Fruit fly (Drosophila melanogaster) whole organism, embryonic: ENCODE measurements around the gene CG31663.

Source experiments
- Asciz ChIP-seq: fragments of 200-800 bp; sonication (Bioruptor generic); optimal IDR thresholded peaks from 2 replicates; lab custom pipeline; 2017; ENCODE audit warnings: missing biosample characterization, mild to moderate bottlenecking, missing genetic modification characterization, missing genetic modification reagents
- Atf6 ChIP-seq: fragments of 200-800 bp; sonication (Bioruptor generic); IDR thresholded peaks from 2 replicates; pipeline ENCODE4 v1.3.6; 2022; ENCODE audit warnings: missing biosample characterization, missing genetic modification characterization
- Awh ChIP-seq: fragments of 200-800 bp; sonication (Bioruptor generic); IDR thresholded peaks from 2 replicates; pipeline ENCODE4, ENCODE4 v1.3.6; 2022; ENCODE audit warnings: missing biosample characterization, missing genetic modification characterization
- Blimp-1 ChIP-seq: fragments of 200-800 bp; sonication (Bioruptor generic); optimal IDR thresholded peaks from 3 replicates; lab custom pipeline; 2018; ENCODE audit warnings: missing biosample characterization, missing genetic modification characterization, mild to moderate bottlenecking, moderate library complexity, missing genetic modification reagents
- CG10267 ChIP-seq: fragments of 200-800 bp; sonication (Bioruptor generic); optimal IDR thresholded peaks from 2 replicates; lab custom pipeline; 2018; ENCODE audit warnings: missing biosample characterization, mild to moderate bottlenecking, missing genetic modification characterization, moderate library complexity
- CG12071 ChIP-seq: fragments of 200-800 bp; sonication (Bioruptor generic); optimal IDR thresholded peaks from 3 replicates; lab custom pipeline; 2018; ENCODE audit warnings: missing biosample characterization, mild to moderate bottlenecking, missing genetic modification characterization
- CG12659 ChIP-seq: fragments of 200-800 bp; sonication (Bioruptor generic); optimal IDR thresholded peaks from 3 replicates; lab custom pipeline; 2017; ENCODE audit warnings: mild to moderate bottlenecking, missing biosample characterization, missing genetic modification reagents, missing genetic modification characterization
- CG13424 ChIP-seq: fragments of 200-800 bp; sonication (Bioruptor generic); optimal IDR thresholded peaks from 2 replicates; lab custom pipeline; 2019; ENCODE audit warnings: missing biosample characterization, mild to moderate bottlenecking, missing genetic modification characterization, moderate library complexity
- CG13775 ChIP-seq: fragments of 200-800 bp; sonication (Bioruptor generic); optimal IDR thresholded peaks from 3 replicates; lab custom pipeline; 2017; ENCODE audit warnings: missing biosample characterization, mild to moderate bottlenecking, missing genetic modification characterization
- CG1529 ChIP-seq: fragments of 200-800 bp; sonication (Bioruptor generic); optimal IDR thresholded peaks from 3 replicates; lab custom pipeline; 2018; ENCODE audit warnings: missing biosample characterization, missing genetic modification characterization
- CG31365 ChIP-seq: fragments of 200-800 bp; sonication (Bioruptor generic); optimal IDR thresholded peaks from 2 replicates; lab custom pipeline; 2018; ENCODE audit warnings: missing biosample characterization, mild to moderate bottlenecking, missing genetic modification characterization
- CG32532 ChIP-seq: fragments of 200-800 bp; sonication (Bioruptor generic); IDR thresholded peaks from 2 replicates; pipeline ENCODE4 v1.3.6; 2022; ENCODE audit warnings: missing biosample characterization, missing genetic modification characterization
- CG32767 ChIP-seq: fragments of 200-800 bp; sonication (Bioruptor generic); IDR thresholded peaks from 2 replicates; pipeline ENCODE4 v1.3.6; 2022; ENCODE audit warnings: missing biosample characterization, missing genetic modification characterization
- CG3281 ChIP-seq: fragments of 200-800 bp; sonication (Bioruptor generic); optimal IDR thresholded peaks from 3 replicates; lab custom pipeline; 2017; ENCODE audit warnings: missing biosample characterization, mild to moderate bottlenecking, missing genetic modification characterization
- CG4328 ChIP-seq: fragments of 200-800 bp; sonication (Bioruptor generic); optimal IDR thresholded peaks from 3 replicates; lab custom pipeline; 2017; ENCODE audit warnings: missing biosample characterization, missing genetic modification reagents, missing genetic modification characterization
- CG8924 ChIP-seq: fragments of 200-800 bp; optimal IDR thresholded peaks from 3 replicates; lab custom pipeline; 2019; ENCODE audit warnings: missing biosample characterization, mild to moderate bottlenecking, missing genetic modification characterization, moderate library complexity
- Camta ChIP-seq: fragments of 200-800 bp; sonication (Bioruptor generic); optimal IDR thresholded peaks from 2 replicates; lab custom pipeline; 2016; ENCODE audit warnings: missing biosample characterization, missing genetic modification characterization
- CrebB ChIP-seq: fragments of 200-800 bp; sonication (Bioruptor generic); optimal IDR thresholded peaks from 3 replicates; lab custom pipeline; 2018; ENCODE audit warnings: missing biosample characterization, mild to moderate bottlenecking, missing genetic modification characterization
- Dek ChIP-seq: fragments of 200-800 bp; sonication (Bioruptor generic); optimal IDR thresholded peaks from 3 replicates; lab custom pipeline; 2019; ENCODE audit warnings: missing biosample characterization, mild to moderate bottlenecking, missing genetic modification characterization, moderate library complexity
- HmgZ ChIP-seq: fragments of 200-800 bp; sonication (Bioruptor generic); optimal IDR thresholded peaks from 2 replicates; lab custom pipeline; 2018; ENCODE audit warnings: missing biosample characterization, mild to moderate bottlenecking, missing genetic modification characterization
- Lpt ChIP-seq: fragments of >200 bp; optimal IDR thresholded peaks from 2 replicates; lab custom pipeline; 2018; ENCODE audit warnings: missing biosample characterization, missing genetic modification characterization
- Nf-YC ChIP-seq: fragments of 200-800 bp; optimal IDR thresholded peaks from 3 replicates; lab custom pipeline; 2019; ENCODE audit warnings: missing biosample characterization, mild to moderate bottlenecking, missing genetic modification characterization, moderate library complexity
- NfI ChIP-seq: fragments of 200-800 bp; sonication (Bioruptor generic); optimal IDR thresholded peaks from 3 replicates; lab custom pipeline; 2018; ENCODE audit warnings: missing biosample characterization, mild to moderate bottlenecking, missing genetic modification characterization, moderate library complexity
- Sox102F ChIP-seq: fragments of 200-800 bp; sonication (Bioruptor generic); optimal IDR thresholded peaks from 2 replicates; lab custom pipeline; 2018; ENCODE audit warnings: missing biosample characterization, mild to moderate bottlenecking, missing genetic modification characterization, moderate library complexity
- Taf1 ChIP-seq: fragments of 200-800 bp; sonication (Bioruptor generic); IDR thresholded peaks from 2 replicates; pipeline ENCODE4 v1.3.6; 2022; ENCODE audit warnings: missing biosample characterization, missing genetic modification characterization
- Trl ChIP-seq, 3 experiments: fragments of >200 bp in 2 of 3; fragments of 200-800 bp in 1 of 3; sonication (Bioruptor generic) in 1 of 3; optimal IDR thresholded peaks; 2 replicates in 1 of 3; 3 replicates in 2 of 3; lab custom pipeline; 2016 to 2017; ENCODE audit warnings: missing biosample characterization in 1 of 3, missing genetic modification characterization in 1 of 3
- bab2 ChIP-seq: fragments of 200-800 bp; sonication (Bioruptor generic); optimal IDR thresholded peaks from 2 replicates; lab custom pipeline; 2016; ENCODE audit warnings: missing biosample characterization, missing genetic modification characterization
- ci ChIP-seq: fragments of 200-800 bp; sonication (Bioruptor generic); IDR thresholded peaks from 3 replicates; pipeline ENCODE4 v1.3.6; 2022; ENCODE audit warnings: missing biosample characterization, missing genetic modification characterization
- corto ChIP-seq: fragments of 200-800 bp; sonication (Bioruptor generic); optimal IDR thresholded peaks from 2 replicates; lab custom pipeline; 2016; ENCODE audit warnings: missing biosample characterization, mild to moderate bottlenecking, missing genetic modification characterization, moderate library complexity
- crp ChIP-seq, 2 experiments: fragments of 200-800 bp; sonication (Bioruptor generic); optimal IDR thresholded peaks; 2 replicates in 1 of 2; 3 replicates in 1 of 2; lab custom pipeline; 2017; ENCODE audit warnings: missing biosample characterization in 2 of 2, missing genetic modification characterization in 2 of 2, mild to moderate bottlenecking in 1 of 2, moderate library complexity in 1 of 2
- fd64A ChIP-seq: fragments of 200-800 bp; sonication (Bioruptor generic); optimal IDR thresholded peaks from 3 replicates; lab custom pipeline; 2018; ENCODE audit warnings: missing biosample characterization, mild to moderate bottlenecking, missing genetic modification characterization
- gem ChIP-seq: fragments of 200-800 bp; sonication (Bioruptor generic); optimal IDR thresholded peaks from 2 replicates; lab custom pipeline; 2019; ENCODE audit warnings: missing biosample characterization, mild to moderate bottlenecking, missing genetic modification characterization, moderate library complexity
- her ChIP-seq: fragments of 200-800 bp; sonication (Bioruptor generic); optimal IDR thresholded peaks from 2 replicates; lab custom pipeline; 2016; ENCODE audit warnings: missing biosample characterization, missing genetic modification characterization
- hkb ChIP-seq, 2 experiments: fragments of 200-800 bp in 1 of 2; fragments of >200 bp in 1 of 2; sonication (Bioruptor generic) in 1 of 2; IDR thresholded peaks in 1 of 2; optimal IDR thresholded peaks in 1 of 2; 2 replicates each; pipeline versions ENCODE4 v1.3.6 to Lab custom; 2017 to 2022; ENCODE audit warnings: missing biosample characterization in 1 of 2, missing genetic modification characterization in 1 of 2
- kni ChIP-seq: fragments of 200-800 bp; sonication (Bioruptor generic); optimal IDR thresholded peaks from 3 replicates; lab custom pipeline; 2017; ENCODE audit warnings: mild to moderate bottlenecking, missing biosample characterization, missing genetic modification reagents, missing genetic modification characterization
- lab ChIP-seq: fragments of 200-800 bp; sonication (Bioruptor generic); optimal IDR thresholded peaks from 3 replicates; lab custom pipeline; 2017; ENCODE audit warnings: missing biosample characterization, missing genetic modification characterization, mild to moderate bottlenecking, moderate library complexity, missing genetic modification reagents
- lbe ChIP-seq: fragments of 200-800 bp; sonication (Bioruptor generic); optimal IDR thresholded peaks from 2 replicates; lab custom pipeline; 2016; ENCODE audit warnings: missing biosample characterization, mild to moderate bottlenecking, missing genetic modification characterization
- lilli ChIP-seq: fragments of 200-800 bp; sonication (Bioruptor generic); optimal IDR thresholded peaks from 3 replicates; lab custom pipeline; 2016; ENCODE audit warnings: missing biosample characterization, missing genetic modification characterization
- nerfin-1 ChIP-seq: fragments of 200-800 bp; sonication (Bioruptor generic); optimal IDR thresholded peaks from 3 replicates; lab custom pipeline; 2019; ENCODE audit warnings: missing biosample characterization, mild to moderate bottlenecking, missing genetic modification characterization, moderate library complexity
- sc ChIP-seq, 3 experiments: fragments of >200 bp in 2 of 3; fragments of 200-800 bp in 1 of 3; sonication (Bioruptor generic) in 1 of 3; optimal IDR thresholded peaks; 2 replicates in 2 of 3; 3 replicates in 1 of 3; lab custom pipeline; 2017; ENCODE audit warnings: mild to moderate bottlenecking in 1 of 3, missing biosample characterization in 1 of 3, missing genetic modification characterization in 1 of 3, missing genetic modification reagents in 1 of 3
- sens ChIP-seq: fragments of 200-800 bp; sonication (Bioruptor generic); peaks from one replicate; lab custom pipeline; 2016; ENCODE audit warnings: missing biosample characterization, missing genetic modification characterization
- shn ChIP-seq: fragments of 200-800 bp; sonication (Bioruptor generic); optimal IDR thresholded peaks from 3 replicates; lab custom pipeline; 2016; ENCODE audit warnings: missing biosample characterization, missing genetic modification characterization
- sna ChIP-seq: fragments of 200-800 bp; sonication (Bioruptor generic); IDR thresholded peaks from 2 replicates; pipeline ENCODE4 v1.3.6; 2022; ENCODE audit warnings: missing biosample characterization, missing genetic modification characterization; ENCODE audit not compliant: partially characterized antibody
- so ChIP-seq: fragments of 200-800 bp; sonication (Bioruptor generic); IDR thresholded peaks from 3 replicates; pipeline ENCODE4 v1.3.6; 2022; ENCODE audit warnings: missing biosample characterization, missing genetic modification characterization
- tap ChIP-seq: fragments of 200-800 bp; optimal IDR thresholded peaks from 3 replicates; lab custom pipeline; 2019; ENCODE audit warnings: missing biosample characterization, mild to moderate bottlenecking, missing genetic modification characterization, moderate library complexity
- vvl ChIP-seq: fragments of 200-800 bp; sonication (Bioruptor generic); IDR thresholded peaks from 2 replicates; pipeline ENCODE4 v1.3.6; 2022; ENCODE audit warnings: missing biosample characterization, missing genetic modification characterization
- zf30C ChIP-seq: fragments of 200-800 bp; sonication (Bioruptor generic); optimal IDR thresholded peaks from 3 replicates; lab custom pipeline; 2018; ENCODE audit warnings: missing biosample characterization, mild to moderate bottlenecking, missing genetic modification characterization

Gene CG31663

dm6 chr2L:1911316-1911873, 30.1 kb upstream of the CG31663 start (continued):
- TF ChIP-seq sens (GFP tag; lab: Kevin White, UChicago), result peak; percentile 78
- no peak for TF ChIP-seq nerfin-1 (tag; lab: Kevin White, UChicago)
- peak; percentile 12 for TF ChIP-seq fd64A
- no peak for TF ChIP-seq Dek (tag; lab: Kevin White, UChicago)
- TF ChIP-seq crp (GFP tag; optimal IDR thresholded peaks at IDR 0.05; lab: Kevin White, UChicago), result peak in 1 of 2 experiments; percentile 80
- TF ChIP-seq Sox102F (GFP tag; lab: Kevin White, UChicago), result peak; percentile 34
- TF ChIP-seq zf30C (GFP tag; lab: Kevin White, UChicago), result peak; percentile 19
- no peak for TF ChIP-seq sna
- peak; percentile 17 for TF ChIP-seq CG3281 (GFP tag; lab: Kevin White, UChicago)
- TF ChIP-seq Atf6, result no peak
- TF ChIP-seq hkb (optimal IDR thresholded peaks at IDR 0.05; lab: Kevin White, UChicago), result no peak
- peak; percentile 25; the same call in 1 of the 2 replicates for TF ChIP-seq hkb (GFP tag; IDR thresholded peaks at IDR 0.05; lab: Robert Waterston, UW)
- TF ChIP-seq Awh (GFP tag; lab: Robert Waterston, UW), result 0 out of 2 replicates have a peak, but pooled peaks have one; percentile 27
- TF ChIP-seq gem, result peak; percentile 30
- TF ChIP-seq CG8924, result peak; percentile 8
- TF ChIP-seq her (GFP tag; lab: Kevin White, UChicago), result peak; percentile 44
- TF ChIP-seq CG10267, result peak; percentile 1
- TF ChIP-seq lilli (GFP tag; lab: Kevin White, UChicago), result peak; percentile 17
- TF ChIP-seq CG4328 (GFP tag; lab: Kevin White, UChicago), result peak; percentile 15
- TF ChIP-seq CG32532 (GFP tag; lab: Robert Waterston, UW), result 0 out of 2 replicates have a peak, but pooled peaks have one; percentile 15
- TF ChIP-seq CG13424 (tag; lab: Kevin White, UChicago), result peak; percentile 4
- TF ChIP-seq CG12659 (GFP tag; lab: Kevin White, UChicago), result no peak
- TF ChIP-seq CG1529 (GFP tag; lab: Kevin White, UChicago), result peak; percentile 28
- peak; percentile 35; the same call in 1 of the 3 replicates for TF ChIP-seq so (GFP tag; lab: Robert Waterston, UW)
- TF ChIP-seq corto (GFP tag; lab: Kevin White, UChicago), result peak; percentile 14
- peak; percentile 10 for TF ChIP-seq kni (GFP tag; lab: Kevin White, UChicago)
- peak; percentile 10 for TF ChIP-seq HmgZ (tag; lab: Kevin White, UChicago)
- peak; percentile 53 for TF ChIP-seq Trl (optimal IDR thresholded peaks at IDR 0.05; lab: Kevin White, UChicago)
- no peak for TF ChIP-seq Trl (GFP tag; optimal IDR thresholded peaks at IDR 0.05; lab: Kevin White, UChicago)
- peak; percentile 18 for TF ChIP-seq CrebB (tag; lab: Kevin White, UChicago)
- TF ChIP-seq lab (GFP tag; lab: Kevin White, UChicago), result peak; percentile 62
- no peak for TF ChIP-seq shn (GFP tag; lab: Kevin White, UChicago)
- peak; percentile 29 for TF ChIP-seq Asciz (GFP tag; lab: Kevin White, UChicago)
- peak; percentile 16 for TF ChIP-seq tap
- no peak for TF ChIP-seq CG13775
- no peak for TF ChIP-seq CG32767 (GFP tag; lab: Robert Waterston, UW)
- no peak for TF ChIP-seq Lpt (GFP tag; lab: Kevin White, UChicago)
- TF ChIP-seq NfI (GFP tag; lab: Kevin White, UChicago), result peak; percentile 7
- TF ChIP-seq CG31365, result peak; percentile 11
- TF ChIP-seq CG12071 (GFP tag; lab: Kevin White, UChicago), result peak; percentile 42
- TF ChIP-seq Taf1 (GFP tag; lab: Robert Waterston, UW), result no peak
- no peak for TF ChIP-seq sc (optimal IDR thresholded peaks at IDR 0.05; lab: Kevin White, UChicago)
- TF ChIP-seq sc (GFP tag; optimal IDR thresholded peaks at IDR 0.05; lab: Kevin White, UChicago), result peak; percentile 10
- TF ChIP-seq Camta (GFP tag; lab: Kevin White, UChicago), result no peak
- TF ChIP-seq Nf-YC (tag; lab: Kevin White, UChicago), result peak; percentile 38
- no peak for TF ChIP-seq bab2 (GFP tag; lab: Kevin White, UChicago)
- TF ChIP-seq Blimp-1 (GFP tag; lab: Kevin White, UChicago), result peak; percentile 45
- TF ChIP-seq vvl (GFP tag; lab: Robert Waterston, UW), result peak; percentile 34; the same call in 1 of the 2 replicates
- TF ChIP-seq ci, result peak; percentile 71; the same call in 1 of the 3 replicates
- TF ChIP-seq lbe (GFP tag; lab: Kevin White, UChicago), result peak; percentile 63
